Worm (Caenorhabditis elegans) whole organism, L4 larva: Measurements from ENCODE around the gene pqbp-1.1.

Experiments used
- F44E2.7 ChIP-seq: fragments of 200-800 bp; sonication (Bioruptor generic); IDR thresholded peaks from 2 replicates; pipeline ENCODE4 v2.1.2; 2022; ENCODE audit warnings: missing genetic modification characterization, missing compliant biosample characterization
- ctbp-1 ChIP-seq: fragments of 200-800 bp; sonication (Bioruptor generic); IDR thresholded peaks from 2 replicates; pipeline ENCODE4 v1.3.6; 2022; ENCODE audit warnings: missing genetic modification reagents, missing genetic modification characterization, missing compliant biosample characterization
- dmd-9 ChIP-seq: fragments of 200-800 bp; sonication (Bioruptor generic); IDR thresholded peaks from 2 replicates; pipeline ENCODE4 v1.3.6; 2022; ENCODE audit warnings: missing genetic modification reagents, missing genetic modification characterization, missing compliant biosample characterization
- lin-39 ChIP-seq: fragments of 150-350 bp; optimal IDR thresholded peaks from 2 replicates; lab custom pipeline; 2014; ENCODE audit warnings: missing biosample characterization, missing genetic modification reagents, missing genetic modification characterization
- lsy-2 ChIP-seq, 2 experiments: fragments of 150-350 bp in 1 of 2; sonication (generic microtip) in 1 of 2; optimal IDR thresholded peaks; 2 replicates each; lab custom pipeline; 2014 to 2017; ENCODE audit warnings: missing biosample characterization in 2 of 2, missing genetic modification characterization in 2 of 2
- nhr-237 ChIP-seq: sonication (generic microtip); optimal IDR thresholded peaks from 2 replicates; lab custom pipeline; 2017; ENCODE audit warnings: missing biosample characterization, missing genetic modification characterization
- nhr-28 ChIP-seq: fragments of 150-350 bp; optimal IDR thresholded peaks from 2 replicates; lab custom pipeline; 2014; ENCODE audit warnings: missing biosample characterization, missing genetic modification characterization
- pha-4 ChIP-seq, 2 experiments: fragments of 150-350 bp in 1 of 2; fragments of 200-800 bp in 1 of 2; sonication (Bioruptor generic) in 1 of 2; IDR thresholded peaks in 1 of 2; optimal IDR thresholded peaks in 1 of 2; 2 replicates each; pipeline versions ENCODE4 v1.3.6 to Lab custom; 2014 to 2022; ENCODE audit warnings: missing genetic modification characterization in 2 of 2, missing genetic modification reagents in 2 of 2, missing biosample characterization in 1 of 2, missing compliant biosample characterization in 1 of 2
- skn-1 ChIP-seq: fragments of 150-350 bp; optimal IDR thresholded peaks from 2 replicates; lab custom pipeline; 2014; ENCODE audit warnings: missing biosample characterization, missing genetic modification characterization
- zfp-2 ChIP-seq: sonication (generic microtip); optimal IDR thresholded peaks from 2 replicates; lab custom pipeline; 2016; ENCODE audit warnings: mild to moderate bottlenecking, missing genetic modification characterization, missing compliant biosample characterization

DNA sequence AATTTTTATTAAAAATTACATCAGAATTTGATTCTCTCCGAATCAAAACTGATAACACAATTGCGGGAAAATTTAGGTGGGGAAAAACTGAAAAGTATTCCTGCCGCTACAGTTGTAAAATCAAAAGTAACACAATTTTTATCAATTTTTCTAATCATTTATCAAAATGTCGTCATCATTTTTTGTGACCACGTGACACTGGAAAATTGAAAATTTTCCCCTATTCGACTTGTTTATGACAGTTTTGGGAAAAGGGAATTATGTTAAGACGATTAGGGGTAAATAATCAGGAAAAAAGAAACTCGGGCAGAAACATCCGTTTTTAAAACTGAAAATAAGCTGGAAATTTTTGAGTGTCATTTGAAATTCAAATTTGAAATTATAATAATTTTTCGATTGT is 35.4 kb upstream of the pqbp-1.1 start:
- TF ChIP-seq dmd-9 (GFP tag; lab: Robert Waterston, UW) (no peak), pha-4 (GFP tag; IDR thresholded peaks at IDR 0.05; lab: Robert Waterston, UW) (peak; percentile 20; the same call in 1 of the 2 replicates), pha-4 (tag; optimal IDR thresholded peaks at IDR 0.05; lab: Kevin White, UChicago) (no peak), skn-1 (tag; lab: Kevin White, UChicago) (no peak), ctbp-1 (GFP tag; lab: Robert Waterston, UW) (no peak), nhr-28 (tag; lab: Kevin White, UChicago) (peak; percentile 80), F44E2.7 (GFP tag; lab: Robert Waterston, UW) (no peak), zfp-2 (tag; lab: Kevin White, UChicago) (no peak), nhr-237 (no peak), lin-39 (no peak), lsy-2 (tag; optimal IDR thresholded peaks at IDR 0.05; lab: Kevin White, UChicago) (peak in 1 of 2 experiments; percentile 9)
